Fruit fly (Drosophila melanogaster) whole organism, embryonic: ENCODE measurements around the gene CG13605.

Experiments
- Adf1 ChIP-seq: fragments of 200-800 bp; sonication (Bioruptor generic); IDR thresholded peaks from 2 replicates; pipeline ENCODE4 v1.3.6; 2022; ENCODE audit warnings: missing biosample characterization, missing genetic modification characterization
- Asciz ChIP-seq: fragments of 200-800 bp; sonication (Bioruptor generic); optimal IDR thresholded peaks from 2 replicates; lab custom pipeline; 2017; ENCODE audit warnings: missing biosample characterization, mild to moderate bottlenecking, missing genetic modification characterization, missing genetic modification reagents
- Blimp-1 ChIP-seq: fragments of 200-800 bp; sonication (Bioruptor generic); optimal IDR thresholded peaks from 3 replicates; lab custom pipeline; 2018; ENCODE audit warnings: missing biosample characterization, missing genetic modification characterization, mild to moderate bottlenecking, moderate library complexity, missing genetic modification reagents
- CG11085 ChIP-seq: fragments of 200-800 bp; sonication (Bioruptor generic); IDR thresholded peaks from 2 replicates; pipeline ENCODE4 v1.3.6; 2022; ENCODE audit warnings: missing biosample characterization, missing genetic modification characterization
- CG11696 ChIP-seq: fragments of 200-800 bp; sonication (Bioruptor generic); IDR thresholded peaks from 2 replicates; pipeline ENCODE4 v1.3.6; 2022; ENCODE audit warnings: missing biosample characterization, missing genetic modification characterization
- CG12155 ChIP-seq: fragments of 200-800 bp; sonication (Bioruptor generic); optimal IDR thresholded peaks from 3 replicates; lab custom pipeline; 2016; ENCODE audit warnings: missing biosample characterization, missing genetic modification characterization
- CG12769 ChIP-seq: fragments of 200-800 bp; sonication (Bioruptor generic); optimal IDR thresholded peaks from 2 replicates; lab custom pipeline; 2019; ENCODE audit warnings: missing biosample characterization, mild to moderate bottlenecking, missing genetic modification characterization, moderate library complexity
- CG1529 ChIP-seq: fragments of 200-800 bp; sonication (Bioruptor generic); optimal IDR thresholded peaks from 3 replicates; lab custom pipeline; 2018; ENCODE audit warnings: missing biosample characterization, missing genetic modification characterization
- CG15601 ChIP-seq: fragments of 200-800 bp; sonication (Bioruptor generic); optimal IDR thresholded peaks from 3 replicates; lab custom pipeline; 2019; ENCODE audit warnings: missing biosample characterization, mild to moderate bottlenecking, missing genetic modification characterization, moderate library complexity
- CG18764 ChIP-seq: fragments of 200-800 bp; sonication (Bioruptor generic); optimal IDR thresholded peaks from 3 replicates; lab custom pipeline; 2016; ENCODE audit warnings: missing biosample characterization, missing genetic modification characterization
- CG30431 ChIP-seq: fragments of 200-800 bp; sonication (Bioruptor generic); optimal IDR thresholded peaks from 2 replicates; lab custom pipeline; 2017; ENCODE audit warnings: missing biosample characterization, missing genetic modification characterization
- CG4854 ChIP-seq: fragments of 200-800 bp; sonication (Bioruptor generic); optimal IDR thresholded peaks from 2 replicates; lab custom pipeline; 2016; ENCODE audit warnings: missing biosample characterization, missing genetic modification characterization, inconsistent platforms
- CG7839 ChIP-seq: fragments of 200-800 bp; sonication (Bioruptor generic); optimal IDR thresholded peaks from 3 replicates; lab custom pipeline; 2018; ENCODE audit warnings: missing biosample characterization, mild to moderate bottlenecking, missing genetic modification characterization, moderate library complexity
- CG9437 ChIP-seq: fragments of 200-800 bp; sonication (Bioruptor generic); optimal IDR thresholded peaks from 2 replicates; lab custom pipeline; 2018; ENCODE audit warnings: missing biosample characterization, mild to moderate bottlenecking, missing genetic modification characterization
- CG9932 ChIP-seq: fragments of 200-800 bp; sonication (Bioruptor generic); IDR thresholded peaks from 2 replicates; pipeline ENCODE4 v1.3.6; 2022; ENCODE audit warnings: missing biosample characterization, missing genetic modification characterization
- Dad ChIP-seq: fragments of 200-800 bp; sonication (Bioruptor generic); optimal IDR thresholded peaks from 3 replicates; lab custom pipeline; 2016; ENCODE audit warnings: missing biosample characterization, missing genetic modification characterization
- E2f2 ChIP-seq: fragments of 200-800 bp; sonication (Bioruptor generic); IDR thresholded peaks from 2 replicates; pipeline ENCODE4 v1.3.6; 2022; ENCODE audit warnings: missing biosample characterization, missing genetic modification characterization
- Ets65A ChIP-seq: fragments of 200-800 bp; sonication (Bioruptor generic); peaks from one replicate; lab custom pipeline; 2016; ENCODE audit warnings: missing biosample characterization, missing genetic modification characterization
- HmgZ ChIP-seq: fragments of 200-800 bp; sonication (Bioruptor generic); optimal IDR thresholded peaks from 2 replicates; lab custom pipeline; 2018; ENCODE audit warnings: missing biosample characterization, mild to moderate bottlenecking, missing genetic modification characterization
- MBD-R2 ChIP-seq: fragments of 200-800 bp; sonication (Bioruptor generic); IDR thresholded peaks from 2 replicates; pipeline ENCODE4 v1.3.6; 2022; ENCODE audit warnings: missing biosample characterization, missing genetic modification characterization
- Med ChIP-seq: fragments of 200-800 bp; sonication (Bioruptor generic); peaks from one replicate; lab custom pipeline; 2016; ENCODE audit warnings: missing biosample characterization, missing genetic modification characterization, mild to moderate bottlenecking, inconsistent platforms, moderate library complexity
- PHDP ChIP-seq: fragments of 200-800 bp; sonication (Bioruptor generic); optimal IDR thresholded peaks from 3 replicates; lab custom pipeline; 2018; ENCODE audit warnings: missing biosample characterization, mild to moderate bottlenecking, missing genetic modification characterization, moderate library complexity
- Pdp1 ChIP-seq, 2 experiments: fragments of 200-800 bp; sonication (Bioruptor generic); optimal IDR thresholded peaks; 3 replicates each; lab custom pipeline; 2016; ENCODE audit warnings: missing biosample characterization in 2 of 2, missing genetic modification characterization in 2 of 2, mild to moderate bottlenecking in 1 of 2, moderate library complexity in 1 of 2
- Ptx1 ChIP-seq: fragments of 200-800 bp; sonication (Bioruptor generic); IDR thresholded peaks from 2 replicates; pipeline ENCODE4 v1.3.6; 2022; ENCODE audit warnings: missing biosample characterization, missing genetic modification characterization
- Ssrp ChIP-seq: fragments of 200-800 bp; sonication (Bioruptor generic); optimal IDR thresholded peaks from 2 replicates; lab custom pipeline; 2018; ENCODE audit warnings: missing biosample characterization, mild to moderate bottlenecking, missing genetic modification characterization, moderate library complexity
- az2 ChIP-seq: fragments of 200-800 bp; sonication (Bioruptor generic); optimal IDR thresholded peaks from 3 replicates; lab custom pipeline; 2016; ENCODE audit warnings: missing biosample characterization, missing genetic modification characterization
- bab2 ChIP-seq: fragments of 200-800 bp; sonication (Bioruptor generic); optimal IDR thresholded peaks from 2 replicates; lab custom pipeline; 2016; ENCODE audit warnings: missing biosample characterization, missing genetic modification characterization
- br ChIP-seq: fragments of >200 bp; optimal IDR thresholded peaks from 2 replicates; lab custom pipeline; 2017
- btn ChIP-seq: fragments of 200-800 bp; sonication (Bioruptor generic); optimal IDR thresholded peaks from 2 replicates; lab custom pipeline; 2016; ENCODE audit warnings: missing biosample characterization, missing genetic modification characterization
- ci ChIP-seq: fragments of 200-800 bp; sonication (Bioruptor generic); IDR thresholded peaks from 3 replicates; pipeline ENCODE4 v1.3.6; 2022; ENCODE audit warnings: missing biosample characterization, missing genetic modification characterization
- ems ChIP-seq: fragments of 200-800 bp; sonication (Bioruptor generic); optimal IDR thresholded peaks from 3 replicates; lab custom pipeline; 2016; ENCODE audit warnings: missing biosample characterization, missing genetic modification characterization
- grau ChIP-seq: fragments of 200-800 bp; optimal IDR thresholded peaks from 3 replicates; lab custom pipeline; 2019; ENCODE audit warnings: missing biosample characterization, mild to moderate bottlenecking, missing genetic modification characterization, moderate library complexity
- ham ChIP-seq: fragments of 200-800 bp; sonication (Bioruptor generic); IDR thresholded peaks from 2 replicates; pipeline ENCODE4 v1.3.6; 2022; ENCODE audit warnings: missing biosample characterization, missing genetic modification characterization
- ind ChIP-seq: fragments of 200-800 bp; sonication (Bioruptor generic); optimal IDR thresholded peaks from 3 replicates; lab custom pipeline; 2016; ENCODE audit warnings: missing biosample characterization, missing genetic modification characterization
- kni ChIP-seq: fragments of 200-800 bp; sonication (Bioruptor generic); optimal IDR thresholded peaks from 3 replicates; lab custom pipeline; 2017; ENCODE audit warnings: mild to moderate bottlenecking, missing biosample characterization, missing genetic modification reagents, missing genetic modification characterization
- lola ChIP-seq, 3 experiments: fragments of >200 bp in 2 of 3; fragments of 200-800 bp in 1 of 3; sonication (Bioruptor generic) in 1 of 3; optimal IDR thresholded peaks; 2 replicates each; lab custom pipeline; 2017 to 2019; ENCODE audit warnings: missing biosample characterization in 3 of 3, missing genetic modification characterization in 3 of 3, mild to moderate bottlenecking in 1 of 3, moderate library complexity in 1 of 3
- maf-S ChIP-seq: fragments of 200-800 bp; sonication (Bioruptor generic); optimal IDR thresholded peaks from 2 replicates; lab custom pipeline; 2016; ENCODE audit warnings: missing biosample characterization, missing genetic modification characterization
- nerfin-1 ChIP-seq: fragments of 200-800 bp; sonication (Bioruptor generic); optimal IDR thresholded peaks from 3 replicates; lab custom pipeline; 2019; ENCODE audit warnings: missing biosample characterization, mild to moderate bottlenecking, missing genetic modification characterization, moderate library complexity
- onecut ChIP-seq: fragments of 200-800 bp; sonication (Bioruptor generic); IDR thresholded peaks from 2 replicates; pipeline ENCODE4 v1.3.6; 2022; ENCODE audit warnings: missing biosample characterization, missing genetic modification characterization
- rib ChIP-seq: fragments of 200-800 bp; sonication (Bioruptor generic); IDR thresholded peaks from 2 replicates; pipeline ENCODE4 v1.3.6; 2022; ENCODE audit warnings: missing biosample characterization, missing genetic modification characterization
- sens-2 ChIP-seq: fragments of 200-800 bp; sonication (Bioruptor generic); IDR thresholded peaks from 2 replicates; pipeline ENCODE4 v1.3.6; 2022; ENCODE audit warnings: missing biosample characterization, missing genetic modification characterization
- seq ChIP-seq: fragments of 200-800 bp; sonication (Bioruptor generic); IDR thresholded peaks from 2 replicates; pipeline ENCODE4 v1.3.6; 2022; ENCODE audit warnings: missing biosample characterization, missing genetic modification characterization
- sim ChIP-seq: fragments of 200-800 bp; sonication (Bioruptor generic); IDR thresholded peaks from 2 replicates; pipeline ENCODE4 v1.3.6; 2022; ENCODE audit warnings: missing biosample characterization, missing genetic modification characterization
- slbo ChIP-seq: fragments of 200-800 bp; sonication (Bioruptor generic); IDR thresholded peaks from 2 replicates; pipeline ENCODE4 v1.3.6; 2022; ENCODE audit warnings: missing biosample characterization, missing genetic modification characterization
- tio ChIP-seq: fragments of 200-800 bp; sonication (Bioruptor generic); optimal IDR thresholded peaks from 2 replicates; lab custom pipeline; 2017; ENCODE audit warnings: missing biosample characterization, missing genetic modification characterization, inconsistent platforms
- tup ChIP-seq: fragments of 200-800 bp; sonication (Bioruptor generic); optimal IDR thresholded peaks from 2 replicates; lab custom pipeline; 2016; ENCODE audit warnings: missing biosample characterization, mild to moderate bottlenecking, missing genetic modification characterization, moderate library complexity
- twi ChIP-seq: fragments of 200-800 bp; optimal IDR thresholded peaks from 2 replicates; lab custom pipeline; 2019; ENCODE audit warnings: missing biosample characterization, mild to moderate bottlenecking, missing genetic modification characterization, moderate library complexity
- wdn ChIP-seq: fragments of 200-800 bp; sonication (Bioruptor generic); IDR thresholded peaks from 2 replicates; pipeline ENCODE4 v1.3.6; 2022; ENCODE audit warnings: missing biosample characterization, missing genetic modification characterization

The CG13605 gene

dm6 chr3R:24108902-24109389, 3.2 kb downstream of the CG13605 start, which contains the start of the genes eIF4EHP and CG18428 (continued):
- TF ChIP-seq ems (GFP tag; lab: Kevin White, UChicago) (peak; percentile 86), CG12769 (tag; lab: Kevin White, UChicago) (peak; percentile 94), sim (no peak), nerfin-1 (peak; percentile 99), CG7839 (peak; percentile 100), lola (GFP tag; optimal IDR thresholded peaks at IDR 0.05; lab: Kevin White, UChicago) (peak in 1 of 3 experiments; percentile 100), btn (GFP tag; lab: Kevin White, UChicago) (peak; percentile 62), ham (0 out of 2 replicates have a peak, but pooled peaks have one; percentile 96), wdn (GFP tag; lab: Robert Waterston, UW) (no peak; the same call in none of the 2 replicates), Dad (GFP tag; lab: Kevin White, UChicago) (peak; percentile 81), kni (GFP tag; lab: Kevin White, UChicago) (peak; percentile 98), rib (GFP tag; lab: Robert Waterston, UW) (no peak), E2f2 (GFP tag; lab: Robert Waterston, UW) (no peak), CG30431 (GFP tag; lab: Kevin White, UChicago) (peak; percentile 97), CG11085 (GFP tag; lab: Robert Waterston, UW) (no peak), CG4854 (peak; percentile 88), Blimp-1 (GFP tag; lab: Kevin White, UChicago) (peak; percentile 98)

DNA sequence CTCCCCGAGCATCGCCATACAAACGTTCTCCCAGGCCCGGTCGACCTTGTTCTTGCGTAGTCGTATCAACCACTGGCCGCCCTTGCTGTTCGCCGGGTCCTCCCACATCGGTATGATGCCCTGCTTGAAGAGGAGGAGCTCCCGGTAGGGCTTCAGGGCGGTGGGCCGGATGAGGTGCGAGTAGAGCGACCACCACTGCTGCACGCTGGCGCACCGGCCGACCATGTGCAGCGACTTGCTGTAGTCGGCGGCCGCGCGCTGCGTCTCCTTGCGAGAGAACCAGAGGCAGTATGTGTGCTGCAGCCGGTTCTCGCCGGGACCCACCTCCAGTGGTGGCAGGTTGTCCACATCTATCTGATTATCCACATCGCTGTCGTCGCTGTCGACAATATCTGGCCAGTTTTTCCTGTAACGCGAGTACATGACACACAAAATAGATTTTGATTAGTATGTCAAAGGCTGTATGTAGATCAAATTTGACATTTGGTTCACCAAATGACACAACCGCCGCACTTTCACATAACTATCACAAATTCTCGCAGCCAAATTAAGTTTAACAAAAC, 5.2 kb downstream of the CG13605 start, which contains the start of gene CG10694:
CG10694 (plus strand) TSS at position 513 of the 563 bp plus-strand sequence.
- no peak for TF ChIP-seq bab2 (GFP tag; lab: Kevin White, UChicago)
- peak; percentile 63 for TF ChIP-seq Med
- peak; percentile 87 for TF ChIP-seq Ets65A (GFP tag; lab: Kevin White, UChicago)
- TF ChIP-seq, all 482 proteins: peak for 2

dm6 chr3R:24106059-24106631, 6.0 kb downstream of the CG13605 start:
- TF ChIP-seq CG1529 (peak; percentile 17), br (lab: Kevin White, UChicago) (no peak), Ptx1 (GFP tag; lab: Robert Waterston, UW) (no peak), seq (no peak), sens-2 (GFP tag; lab: Robert Waterston, UW) (no peak), HmgZ (tag; lab: Kevin White, UChicago) (peak; percentile 72), Pdp1 (GFP tag; optimal IDR thresholded peaks at IDR 0.05; lab: Kevin White, UChicago) (peak in 1 of 2 experiments; percentile 96), grau (peak; percentile 37), Adf1 (GFP tag; lab: Robert Waterston, UW) (no peak), CG18764 (GFP tag; lab: Kevin White, UChicago) (peak; percentile 42), CG12155 (GFP tag; lab: Kevin White, UChicago) (peak; percentile 18), az2 (GFP tag; lab: Kevin White, UChicago) (peak; percentile 43), slbo (GFP tag; lab: Robert Waterston, UW) (no peak), ci (no peak), ind (peak; percentile 42), twi (no peak), MBD-R2 (GFP tag; lab: Robert Waterston, UW) (no peak), CG9932 (GFP tag; lab: Robert Waterston, UW) (no peak), Blimp-1 (GFP tag; lab: Kevin White, UChicago) (peak; percentile 48), tup (no peak), maf-S (GFP tag; lab: Kevin White, UChicago) (no peak), tio (GFP tag; lab: Kevin White, UChicago) (peak; percentile 7), PHDP (tag; lab: Kevin White, UChicago) (peak; percentile 64), Asciz (GFP tag; lab: Kevin White, UChicago) (peak; percentile 22), CG11696 (no peak), onecut (GFP tag; lab: Robert Waterston, UW) (peak; percentile 60), Ssrp (tag; lab: Kevin White, UChicago) (peak; percentile 17), CG9437 (peak; percentile 96), CG15601 (tag; lab: Kevin White, UChicago) (no peak)
